Worm (Caenorhabditis elegans) whole organism, young adult: Measurements from ENCODE around the gene F41C6.6.

Experiments
- B0019.2 ChIP-seq: fragments of 200-800 bp; sonication (Bioruptor generic); conservative IDR thresholded peaks from 2 replicates; pipeline ENCODE4 v1.3.6; 2022; ENCODE audit warnings: missing genetic modification reagents, missing genetic modification characterization, missing compliant biosample characterization
- athp-1 ChIP-seq: sonication (generic microtip); optimal IDR thresholded peaks from 2 replicates; lab custom pipeline; 2017; ENCODE audit warnings: mild to moderate bottlenecking, missing genetic modification characterization, missing compliant biosample characterization
- ekl-4 ChIP-seq: fragments of 200-800 bp; sonication (Bioruptor generic); IDR thresholded peaks from 2 replicates; pipeline ENCODE4 v1.3.6; 2022; ENCODE audit warnings: missing genetic modification reagents, missing genetic modification characterization, missing compliant biosample characterization
- sdz-38 ChIP-seq: sonication (generic microtip); optimal IDR thresholded peaks from 2 replicates; lab custom pipeline; 2016; ENCODE audit warnings: missing genotype, missing genetic modification characterization, missing compliant biosample characterization

DNA sequence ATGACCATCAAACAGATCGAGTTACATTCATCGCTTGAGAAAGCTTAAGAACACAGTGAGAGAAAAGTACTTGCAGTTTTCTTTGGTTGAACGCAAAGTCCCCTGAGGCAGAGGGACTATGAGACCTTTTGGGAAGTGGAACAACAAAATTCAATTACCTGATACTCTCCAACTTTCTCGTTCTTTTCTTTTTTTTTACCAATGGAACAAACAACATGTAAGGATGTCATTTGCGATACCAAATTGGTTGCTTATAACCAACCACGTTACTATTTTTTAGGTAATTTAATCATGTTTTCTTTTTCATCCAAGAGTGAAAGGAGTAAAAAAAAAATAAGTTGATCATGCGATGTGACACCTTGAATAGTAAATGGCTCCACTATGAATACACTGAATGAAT lies 24.9 kb downstream of the F41C6.6 start:
- TF ChIP-seq ekl-4 (GFP tag; lab: Robert Waterston, UW) (no peak), B0019.2 (GFP tag; lab: Robert Waterston, UW) (no peak), sdz-38 (tag; lab: Kevin White, UChicago) (no peak), athp-1 (tag; lab: Kevin White, UChicago) (no peak)
